Worm (Caenorhabditis elegans) whole organism, L1 larva: Measurements from ENCODE around the gene F46B6.2.

Experiments
- C34B4.2 ChIP-seq: sonication (generic microtip); optimal IDR thresholded peaks from 2 replicates; lab custom pipeline; 2017; ENCODE audit warnings: mild to moderate bottlenecking, missing genetic modification characterization, missing compliant biosample characterization
- aha-1 ChIP-seq: fragments of 150-350 bp; optimal IDR thresholded peaks from 2 replicates; lab custom pipeline; 2014; ENCODE audit warnings: missing biosample characterization, missing genetic modification characterization
- alr-1 ChIP-seq: fragments of 200-800 bp; sonication (Bioruptor generic); optimal IDR thresholded peaks from 2 replicates; lab custom pipeline; 2018; ENCODE audit warnings: borderline replicate concordance, mild to moderate bottlenecking, missing genetic modification characterization, missing compliant biosample characterization
- aly-2 ChIP-seq: fragments of 150-350 bp; optimal IDR thresholded peaks from 2 replicates; lab custom pipeline; 2014; ENCODE audit warnings: missing biosample characterization, missing genetic modification characterization
- blmp-1 ChIP-seq: fragments of 150-350 bp; optimal IDR thresholded peaks from 2 replicates; lab custom pipeline; 2014; ENCODE audit warnings: missing biosample characterization, missing genetic modification characterization
- ceh-82 ChIP-seq, 3 experiments: fragments of 150-350 bp in 1 of 3; sonication (generic microtip) in 2 of 3; optimal IDR thresholded peaks; 2 replicates each; lab custom pipeline; 2014 to 2017; ENCODE audit warnings: missing biosample characterization in 3 of 3, missing genetic modification characterization in 3 of 3
- ces-1 ChIP-seq: fragments of 150-350 bp; optimal IDR thresholded peaks from 2 replicates; lab custom pipeline; 2014; ENCODE audit warnings: missing biosample characterization, missing genetic modification reagents, missing genetic modification characterization
- dpl-1 ChIP-seq, 3 experiments: fragments of 150-350 bp in 2 of 3; sonication (generic microtip) in 1 of 3; optimal IDR thresholded peaks; 2 replicates each; lab custom pipeline; 2014 to 2017; ENCODE audit warnings: missing biosample characterization in 3 of 3, missing genetic modification characterization in 3 of 3, missing genetic modification reagents in 3 of 3
- efl-1 ChIP-seq, 4 experiments: fragments of 150-350 bp; optimal IDR thresholded peaks in 3 of 4; peaks in 1 of 4; 1 replicate in 1 of 4; 2 replicates in 3 of 4; lab custom pipeline; 2014; ENCODE audit warnings: missing biosample characterization in 2 of 4, missing genetic modification characterization in 2 of 4, missing genetic modification reagents in 2 of 4
- efl-3 ChIP-seq: fragments of 200-800 bp; sonication (Bioruptor generic); optimal IDR thresholded peaks from 2 replicates; lab custom pipeline; 2018; ENCODE audit warnings: mild to moderate bottlenecking, missing genetic modification characterization, missing compliant biosample characterization
- egl-13 ChIP-seq: sonication (generic microtip); optimal IDR thresholded peaks from 2 replicates; lab custom pipeline; 2016; ENCODE audit warnings: missing genotype, missing genetic modification reagents, missing genetic modification characterization, missing compliant biosample characterization
- egl-27 ChIP-seq, 2 experiments: fragments of 150-350 bp in 1 of 2; sonication (generic microtip); optimal IDR thresholded peaks; 3 replicates each; lab custom pipeline; 2017 to 2018; ENCODE audit warnings: missing biosample characterization in 2 of 2, missing genetic modification characterization in 2 of 2, missing genetic modification reagents in 2 of 2
- elt-2 ChIP-seq: sonication (generic microtip); optimal IDR thresholded peaks from 2 replicates; lab custom pipeline; 2016; ENCODE audit warnings: missing genetic modification characterization, mild to moderate bottlenecking, inconsistent platforms, missing compliant biosample characterization, missing genetic modification reagents
- elt-3 ChIP-seq, 6 experiments: fragments of 150-350 bp in 1 of 6; sonication (generic microtip); optimal IDR thresholded peaks; 2 replicates each; lab custom pipeline; 2017 to 2018; ENCODE audit warnings: missing biosample characterization in 6 of 6, missing genetic modification characterization in 6 of 6, inconsistent platforms in 1 of 6
- ets-5 ChIP-seq: fragments of 200-800 bp; sonication (Bioruptor generic); IDR thresholded peaks from 2 replicates; pipeline ENCODE4 v1.3.6; 2022; ENCODE audit warnings: missing genetic modification characterization, missing compliant biosample characterization
- fkh-10 ChIP-seq: sonication (generic microtip); optimal IDR thresholded peaks from 2 replicates; lab custom pipeline; 2017; ENCODE audit warnings: missing biosample characterization, missing genetic modification reagents, missing genetic modification characterization
- fkh-8 ChIP-seq: sonication (generic microtip); optimal IDR thresholded peaks from 2 replicates; lab custom pipeline; 2016; ENCODE audit warnings: mild to moderate bottlenecking, missing genetic modification characterization, missing compliant biosample characterization
- grh-1 ChIP-seq: fragments of 200-800 bp; sonication (Bioruptor generic); IDR thresholded peaks from 2 replicates; pipeline ENCODE4 v1.3.6; 2022; ENCODE audit warnings: missing genetic modification reagents, missing genetic modification characterization, missing compliant biosample characterization
- irx-1 ChIP-seq: sonication (generic microtip); optimal IDR thresholded peaks from 2 replicates; lab custom pipeline; 2016; ENCODE audit warnings: missing genetic modification characterization, missing compliant biosample characterization
- lin-14 ChIP-seq: fragments of 200-800 bp; sonication (Bioruptor generic); optimal IDR thresholded peaks from 2 replicates; lab custom pipeline; 2018; ENCODE audit warnings: mild to moderate bottlenecking, missing genetic modification characterization, moderate library complexity, missing compliant biosample characterization
- lir-3 ChIP-seq: sonication (generic microtip); optimal IDR thresholded peaks from 2 replicates; lab custom pipeline; 2016; ENCODE audit warnings: mild to moderate bottlenecking, missing genetic modification characterization, moderate library complexity, missing compliant biosample characterization; ENCODE audit not compliant: poor library complexity
- lsy-2 ChIP-seq, 2 experiments: fragments of 150-350 bp; optimal IDR thresholded peaks; 2 replicates each; lab custom pipeline; 2014; ENCODE audit warnings: missing biosample characterization in 2 of 2, missing genetic modification characterization in 2 of 2
- nhr-11 ChIP-seq: fragments of 150-350 bp; optimal IDR thresholded peaks from 2 replicates; lab custom pipeline; 2014; ENCODE audit warnings: missing biosample characterization, missing genetic modification characterization
- nhr-12 ChIP-seq: sonication (generic microtip); optimal IDR thresholded peaks from 2 replicates; lab custom pipeline; 2017; ENCODE audit warnings: missing biosample characterization, missing genetic modification characterization
- nhr-237 ChIP-seq: fragments of 150-350 bp; optimal IDR thresholded peaks from 2 replicates; lab custom pipeline; 2014; ENCODE audit warnings: missing biosample characterization, missing genetic modification characterization
- nhr-47 ChIP-seq: sonication (generic microtip); optimal IDR thresholded peaks from 2 replicates; lab custom pipeline; 2016; ENCODE audit warnings: mild to moderate bottlenecking, missing genetic modification characterization, moderate library complexity, missing compliant biosample characterization
- nhr-71 ChIP-seq: sonication (generic microtip); optimal IDR thresholded peaks from 2 replicates; lab custom pipeline; 2016; ENCODE audit warnings: mild to moderate bottlenecking, missing genetic modification characterization, moderate library complexity, missing compliant biosample characterization
- nhr-84 ChIP-seq: sonication (generic microtip); optimal IDR thresholded peaks from 2 replicates; lab custom pipeline; 2017; ENCODE audit warnings: missing biosample characterization, missing genetic modification characterization
- snpc-4 ChIP-seq: fragments of 150-350 bp; optimal IDR thresholded peaks from 2 replicates; lab custom pipeline; 2014; ENCODE audit warnings: missing biosample characterization, missing genetic modification characterization
- sptf-1 ChIP-seq: fragments of 150-350 bp; optimal IDR thresholded peaks from 2 replicates; lab custom pipeline; 2014; ENCODE audit warnings: missing biosample characterization, missing genetic modification characterization
- swsn-7 ChIP-seq: sonication (generic microtip); optimal IDR thresholded peaks from 2 replicates; lab custom pipeline; 2016; ENCODE audit warnings: missing genetic modification characterization, missing compliant biosample characterization
- tbx-2 ChIP-seq: sonication (generic microtip); optimal IDR thresholded peaks from 2 replicates; lab custom pipeline; 2016; ENCODE audit warnings: missing genetic modification characterization, missing compliant biosample characterization
- unc-30 ChIP-seq: sonication (generic microtip); optimal IDR thresholded peaks from 2 replicates; lab custom pipeline; 2017; ENCODE audit warnings: missing biosample characterization, missing genetic modification characterization
- vab-15 ChIP-seq: sonication (generic microtip); optimal IDR thresholded peaks from 2 replicates; lab custom pipeline; 2017; ENCODE audit warnings: missing genotype, mild to moderate bottlenecking, missing genetic modification characterization, missing compliant biosample characterization
- xbp-1 ChIP-seq: sonication (generic microtip); optimal IDR thresholded peaks from 2 replicates; lab custom pipeline; 2016; ENCODE audit warnings: missing genetic modification characterization, missing compliant biosample characterization
- zip-4 ChIP-seq: fragments of 200-800 bp; sonication (Bioruptor generic); optimal IDR thresholded peaks from 2 replicates; lab custom pipeline; 2018; ENCODE audit warnings: mild to moderate bottlenecking, missing genetic modification characterization, moderate library complexity, missing compliant biosample characterization

Gene F46B6.2

ce11 chrV:9764552-9764951, 7.5 kb upstream of the F46B6.2 start:
- TF ChIP-seq efl-1 (optimal IDR thresholded peaks at IDR 0.05; lab: Kevin White, UChicago) (no peak), efl-1 (GFP tag; optimal IDR thresholded peaks at IDR 0.05 in 1 of 2; lab: Kevin White, UChicago) (peak in 1 of 2 experiments; percentile 30), alr-1 (tag; lab: Kevin White, UChicago) (no peak)

ce11 chrV:9765622-9766021, 6.5 kb upstream of the F46B6.2 start:
- TF ChIP-seq nhr-71 (tag; lab: Kevin White, UChicago) (peak; percentile 42), lin-14 (GFP tag; lab: Kevin White, UChicago) (peak; percentile 88), nhr-11 (tag; lab: Kevin White, UChicago) (no peak), sptf-1 (no peak), nhr-47 (tag; lab: Kevin White, UChicago) (peak; percentile 30), lsy-2 (tag; optimal IDR thresholded peaks at IDR 0.05; lab: Kevin White, UChicago) (peak; percentile 48 to 85), tbx-2 (tag; lab: Kevin White, UChicago) (peak; percentile 17), ces-1 (GFP tag; lab: Kevin White, UChicago) (peak; percentile 100), irx-1 (tag; lab: Kevin White, UChicago) (no peak), egl-27 (tag; optimal IDR thresholded peaks at IDR 0.05; lab: Kevin White, UChicago) (no peak), efl-1 (optimal IDR thresholded peaks at IDR 0.05; lab: Kevin White, UChicago) (peak in 1 of 2 experiments; percentile 8), efl-1 (GFP tag; optimal IDR thresholded peaks at IDR 0.05 in 1 of 2; lab: Kevin White, UChicago) (no peak), swsn-7 (tag; lab: Kevin White, UChicago) (peak; percentile 15), elt-3 (tag; optimal IDR thresholded peaks at IDR 0.05; lab: Kevin White, UChicago) (no peak), grh-1 (GFP tag; lab: Robert Waterston, UW) (no peak), unc-30 (no peak), ets-5 (GFP tag; lab: Robert Waterston, UW) (no peak), fkh-10 (peak; percentile 98)

DNA sequence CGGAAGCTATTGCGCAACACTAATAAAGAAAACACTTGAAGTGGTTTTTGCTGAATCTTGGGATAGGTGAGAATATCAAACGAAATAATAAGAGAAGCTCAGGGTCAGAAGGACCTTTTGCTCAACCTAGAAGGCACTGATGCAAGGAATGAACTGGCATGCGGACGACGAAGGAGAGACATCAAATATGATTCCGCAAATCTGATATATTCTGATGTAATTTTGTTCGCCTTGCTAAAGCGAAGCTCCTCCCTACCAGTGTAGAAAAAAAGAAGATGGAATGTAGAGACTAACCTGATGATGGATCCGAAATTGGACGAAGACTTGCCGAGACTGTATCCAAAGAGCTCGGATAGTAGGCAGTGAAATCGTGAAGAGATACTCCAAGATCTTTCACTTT, 4.1 kb upstream of the F46B6.2 start:
- TF ChIP-seq fkh-8 (tag; lab: Kevin White, UChicago) (no peak), efl-1 (optimal IDR thresholded peaks at IDR 0.05; lab: Kevin White, UChicago) (no peak), efl-1 (GFP tag; optimal IDR thresholded peaks at IDR 0.05 in 1 of 2; lab: Kevin White, UChicago) (peak in 1 of 2 experiments; percentile 58), efl-3 (GFP tag; lab: Kevin White, UChicago) (no peak), aly-2 (no peak), lin-14 (GFP tag; lab: Kevin White, UChicago) (peak; percentile 22), fkh-10 (peak; percentile 34), unc-30 (no peak), ces-1 (GFP tag; lab: Kevin White, UChicago) (peak; percentile 97), zip-4 (GFP tag; lab: Kevin White, UChicago) (no peak), nhr-12 (tag; lab: Kevin White, UChicago) (no peak)

DNA sequence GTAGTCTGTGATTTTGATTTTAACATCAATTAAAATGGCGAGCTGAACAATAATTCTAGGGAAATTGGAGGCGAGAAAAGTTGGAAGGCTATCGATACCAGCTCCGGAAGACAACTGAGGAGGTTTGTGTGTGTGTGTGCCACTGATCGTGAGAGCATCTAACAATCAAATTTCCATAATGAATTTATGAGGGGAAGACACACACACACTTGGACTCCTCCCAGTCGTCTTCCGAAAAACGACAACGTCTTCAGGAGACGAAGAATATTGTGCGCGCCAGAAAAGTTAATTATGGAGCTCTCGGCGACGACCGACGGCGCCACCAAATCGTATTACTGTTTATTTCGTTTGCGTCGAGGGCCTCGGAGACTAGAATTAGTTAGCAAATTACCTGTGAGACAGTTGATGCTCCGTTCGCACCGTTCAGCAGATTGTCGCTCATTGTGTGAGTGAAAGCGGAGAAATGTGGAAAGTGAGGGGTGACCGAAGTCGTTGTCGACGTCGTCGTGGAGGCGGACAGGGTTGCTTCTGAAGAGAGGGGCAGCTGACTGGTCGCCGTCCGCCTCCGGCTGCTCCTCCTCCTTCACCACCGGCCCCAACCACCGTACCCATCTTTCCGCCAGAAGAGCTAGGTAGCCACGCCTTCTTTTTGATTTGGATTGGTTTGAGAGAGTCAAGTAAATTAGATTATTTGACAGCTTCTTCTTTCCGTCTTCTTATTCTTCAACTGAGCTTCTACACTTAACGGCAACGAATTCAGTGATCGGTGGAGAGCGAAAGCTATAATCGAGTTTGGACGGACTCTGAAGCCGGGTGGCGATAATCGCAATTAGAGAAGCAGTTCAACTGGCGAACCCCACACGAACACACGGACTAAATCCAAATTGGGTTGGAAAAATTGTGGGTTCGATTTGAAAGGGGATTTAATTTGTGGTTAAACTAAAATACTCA, 3.0 kb upstream of the F46B6.2 start, which contains the start of gene unc-42:
Gene unc-42, minus strand, starts transcription at position 564 of the 951 bp plus-strand sequence.
- TF ChIP-seq swsn-7 (tag; lab: Kevin White, UChicago) (peak; percentile 16), ceh-82 (tag; optimal IDR thresholded peaks at IDR 0.05; lab: Kevin White, UChicago) (peak in 1 of 3 experiments; percentile 28), nhr-47 (tag; lab: Kevin White, UChicago) (peak; percentile 50), tbx-2 (tag; lab: Kevin White, UChicago) (peak; percentile 35), ces-1 (GFP tag; lab: Kevin White, UChicago) (peak; percentile 100), efl-1 (optimal IDR thresholded peaks at IDR 0.05; lab: Kevin White, UChicago) (no peak), efl-1 (GFP tag; optimal IDR thresholded peaks at IDR 0.05 in 1 of 2; lab: Kevin White, UChicago) (peak in 1 of 2 experiments; percentile 76), nhr-71 (tag; lab: Kevin White, UChicago) (peak; percentile 30), lsy-2 (tag; optimal IDR thresholded peaks at IDR 0.05; lab: Kevin White, UChicago) (peak in 1 of 2 experiments; percentile 53), nhr-237 (tag; lab: Kevin White, UChicago) (no peak), xbp-1 (tag; lab: Kevin White, UChicago) (no peak), egl-13 (tag; lab: Kevin White, UChicago) (no peak), fkh-10 (peak; percentile 88), lin-14 (GFP tag; lab: Kevin White, UChicago) (peak; percentile 80)

DNA sequence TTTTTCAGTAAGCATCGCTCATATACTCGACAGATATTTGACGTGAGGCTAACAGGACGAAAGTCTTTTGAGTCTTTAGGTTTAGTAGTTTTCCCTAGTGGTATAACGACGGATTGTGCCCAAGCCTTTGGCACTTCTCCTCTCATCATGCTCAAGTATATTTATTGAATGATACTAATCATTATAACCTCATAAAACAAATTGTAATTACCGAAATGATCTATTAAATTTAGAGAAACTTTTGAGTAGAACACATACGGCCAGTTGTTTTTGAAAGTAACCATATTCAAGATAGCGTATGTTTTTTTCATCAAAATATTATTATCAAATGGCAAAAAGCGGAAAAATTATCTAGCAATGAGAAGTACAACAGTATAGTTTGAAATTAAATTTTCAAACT, 774 bp upstream of the F46B6.2 start:
- TF ChIP-seq aha-1 (tag; lab: Kevin White, UChicago), result no peak
- TF ChIP-seq snpc-4 (tag; lab: Kevin White, UChicago), result no peak
- TF ChIP-seq efl-3 (GFP tag; lab: Kevin White, UChicago), result no peak
- no peak for TF ChIP-seq lin-14 (GFP tag; lab: Kevin White, UChicago)
- TF ChIP-seq dpl-1 (GFP tag; optimal IDR thresholded peaks at IDR 0.05; lab: Kevin White, UChicago), result no peak
- TF ChIP-seq unc-30, result no peak
- no peak for TF ChIP-seq nhr-12 (tag; lab: Kevin White, UChicago)
- TF ChIP-seq zip-4 (GFP tag; lab: Kevin White, UChicago), result no peak
- no peak for TF ChIP-seq aly-2
- no peak for TF ChIP-seq C34B4.2 (tag; lab: Kevin White, UChicago)
- no peak for TF ChIP-seq lir-3 (tag; lab: Kevin White, UChicago)
- no peak for TF ChIP-seq elt-2 (tag; lab: Kevin White, UChicago)
- no peak for TF ChIP-seq ceh-82 (tag; optimal IDR thresholded peaks at IDR 0.05; lab: Kevin White, UChicago)
- TF ChIP-seq nhr-84, result no peak
- no peak for TF ChIP-seq vab-15 (tag; lab: Kevin White, UChicago)
- TF ChIP-seq efl-1 (optimal IDR thresholded peaks at IDR 0.05; lab: Kevin White, UChicago), result no peak
- no peak for TF ChIP-seq efl-1 (GFP tag; optimal IDR thresholded peaks at IDR 0.05 in 1 of 2; lab: Kevin White, UChicago)
- no peak for TF ChIP-seq blmp-1 (tag; lab: Kevin White, UChicago)
